Fruit fly (Drosophila melanogaster): ENCODE measurements around the gene AstA.

Gene AstA

DNA sequence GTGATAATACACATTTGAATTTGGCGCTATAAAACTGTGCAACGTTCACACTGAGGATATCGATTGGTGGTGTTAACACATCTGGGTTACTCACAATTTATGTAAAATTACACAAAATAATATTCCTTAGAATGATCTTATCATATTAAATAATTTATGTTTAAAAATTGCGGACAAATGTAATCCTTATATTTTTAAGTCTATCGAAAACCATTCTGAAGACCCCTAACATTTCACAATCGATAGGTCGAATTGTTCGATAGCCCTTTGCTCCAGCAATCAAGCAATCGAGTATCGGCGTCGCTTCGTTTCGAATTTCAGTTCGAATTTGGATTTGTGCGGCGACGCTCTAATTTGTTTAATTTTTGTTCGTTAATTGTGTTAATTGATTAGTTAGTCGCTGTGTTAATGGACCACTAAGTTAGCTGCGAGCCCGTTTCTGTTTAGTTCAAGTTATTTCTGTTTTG is 11.3 kb downstream of the AstA start, which contains the start of gene asp:
asp (plus strand) TSS at position 289 of the 467 bp plus-strand sequence.
- TF ChIP-seq pan (optimal IDR thresholded peaks at IDR 0.05) = no peak
- no peak for TF ChIP-seq CG8478 (optimal IDR thresholded peaks at IDR 0.05)
- no peak for TF ChIP-seq Dll (optimal IDR thresholded peaks at IDR 0.05)
- TF ChIP-seq EcR (GFP tag; optimal IDR thresholded peaks at IDR 0.05) = no peak
- no peak for TF ChIP-seq usp (GFP tag; optimal IDR thresholded peaks at IDR 0.05)
- no peak for TF ChIP-seq psq (optimal IDR thresholded peaks at IDR 0.05)

DNA sequence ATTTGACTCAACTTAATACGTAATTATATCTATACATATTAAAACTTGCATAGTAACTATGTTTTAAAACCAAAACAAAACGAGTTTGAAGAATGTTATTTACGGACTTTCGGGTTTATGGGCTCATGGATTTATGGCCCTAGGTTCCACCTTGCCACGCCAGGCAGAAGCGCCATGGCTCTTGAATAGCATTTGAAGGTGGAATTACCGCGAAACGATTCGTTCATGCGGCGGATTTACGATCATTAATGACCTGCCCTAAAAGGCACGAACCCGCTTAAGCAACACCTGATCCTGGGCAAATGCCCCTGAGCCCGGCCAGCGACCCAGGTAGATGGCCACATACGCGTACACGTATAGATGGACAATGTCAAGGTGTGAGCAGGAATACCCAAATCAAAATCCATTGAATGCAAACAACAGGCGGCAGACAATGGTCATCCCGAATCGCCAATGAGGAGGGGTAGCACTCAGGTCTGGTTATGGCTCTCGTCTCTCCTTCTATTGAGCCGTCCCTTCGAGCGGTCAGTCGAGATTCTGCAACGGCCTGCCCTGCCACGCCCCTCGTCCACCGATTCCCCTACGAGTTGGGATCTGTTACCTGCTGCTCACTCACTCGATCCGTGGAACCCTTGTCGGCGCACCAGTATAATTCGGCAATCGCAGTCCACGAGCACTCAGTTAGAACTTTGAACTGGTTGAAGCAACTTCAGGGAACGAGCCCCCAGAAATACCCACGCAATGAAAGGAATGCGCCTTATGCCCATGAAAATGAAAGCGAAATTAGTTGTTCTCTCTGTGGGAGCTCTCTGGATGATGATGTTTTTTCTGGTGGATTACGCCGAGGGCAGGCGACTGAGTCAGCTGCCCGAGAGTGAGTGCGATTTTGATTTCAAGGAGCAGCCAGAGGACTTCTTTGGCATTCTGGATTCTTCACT is 15.5 kb downstream of the AstA start, which contains the start of gene tld:
tld (plus strand) TSS at position 677 of the 938 bp plus-strand sequence.
- no peak for TF ChIP-seq EcR (GFP tag; optimal IDR thresholded peaks at IDR 0.05)
- no peak for TF ChIP-seq psq (optimal IDR thresholded peaks at IDR 0.05)

DNA sequence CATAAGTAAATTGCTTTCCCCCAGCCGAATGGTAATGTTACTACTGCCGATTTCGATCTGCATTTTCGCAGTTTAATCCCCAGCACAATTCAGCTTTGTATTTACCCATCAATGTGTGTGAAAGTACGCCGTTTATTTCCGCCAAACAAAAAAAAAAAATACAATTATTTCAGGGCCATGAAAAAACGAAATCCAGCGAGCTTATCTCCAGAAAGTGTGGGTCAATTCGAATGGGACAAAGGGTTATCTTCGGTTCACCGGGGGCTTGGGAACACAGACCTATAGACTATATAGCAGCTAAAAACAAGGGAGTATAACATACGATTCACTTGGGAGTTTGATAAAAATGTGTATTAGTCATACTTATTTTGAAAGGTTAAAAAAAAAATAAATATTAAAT is 37.8 kb downstream of the AstA start:
- TF ChIP-seq psq (optimal IDR thresholded peaks at IDR 0.05) (no peak), Dll (optimal IDR thresholded peaks at IDR 0.05) (no peak), pan (optimal IDR thresholded peaks at IDR 0.05) (no peak), CG8478 (optimal IDR thresholded peaks at IDR 0.05) (no peak), usp (GFP tag; optimal IDR thresholded peaks at IDR 0.05) (no peak), EcR (GFP tag; optimal IDR thresholded peaks at IDR 0.05) (no peak)

- no peak for TF ChIP-seq pan (optimal IDR thresholded peaks at IDR 0.05)
- no peak for TF ChIP-seq psq (optimal IDR thresholded peaks at IDR 0.05)
- no peak for TF ChIP-seq usp (GFP tag; optimal IDR thresholded peaks at IDR 0.05)
- TF ChIP-seq Dll (optimal IDR thresholded peaks at IDR 0.05) = no peak
- no peak for TF ChIP-seq EcR (GFP tag; optimal IDR thresholded peaks at IDR 0.05)
- no peak for TF ChIP-seq CG8478 (optimal IDR thresholded peaks at IDR 0.05)
These were observed 38.5 kb downstream of the AstA start for dm6 chr3R:24726347-24726891.

dm6 chr3R:24720459-24721370 is 44.2 kb downstream of the AstA start:
- TF ChIP-seq psq (optimal IDR thresholded peaks at IDR 0.05) (no peak), Dll (optimal IDR thresholded peaks at IDR 0.05) (no peak), CG8478 (optimal IDR thresholded peaks at IDR 0.05) (no peak), pan (optimal IDR thresholded peaks at IDR 0.05) (no peak), usp (GFP tag; optimal IDR thresholded peaks at IDR 0.05) (no peak), EcR (GFP tag; optimal IDR thresholded peaks at IDR 0.05) (no peak)

DNA sequence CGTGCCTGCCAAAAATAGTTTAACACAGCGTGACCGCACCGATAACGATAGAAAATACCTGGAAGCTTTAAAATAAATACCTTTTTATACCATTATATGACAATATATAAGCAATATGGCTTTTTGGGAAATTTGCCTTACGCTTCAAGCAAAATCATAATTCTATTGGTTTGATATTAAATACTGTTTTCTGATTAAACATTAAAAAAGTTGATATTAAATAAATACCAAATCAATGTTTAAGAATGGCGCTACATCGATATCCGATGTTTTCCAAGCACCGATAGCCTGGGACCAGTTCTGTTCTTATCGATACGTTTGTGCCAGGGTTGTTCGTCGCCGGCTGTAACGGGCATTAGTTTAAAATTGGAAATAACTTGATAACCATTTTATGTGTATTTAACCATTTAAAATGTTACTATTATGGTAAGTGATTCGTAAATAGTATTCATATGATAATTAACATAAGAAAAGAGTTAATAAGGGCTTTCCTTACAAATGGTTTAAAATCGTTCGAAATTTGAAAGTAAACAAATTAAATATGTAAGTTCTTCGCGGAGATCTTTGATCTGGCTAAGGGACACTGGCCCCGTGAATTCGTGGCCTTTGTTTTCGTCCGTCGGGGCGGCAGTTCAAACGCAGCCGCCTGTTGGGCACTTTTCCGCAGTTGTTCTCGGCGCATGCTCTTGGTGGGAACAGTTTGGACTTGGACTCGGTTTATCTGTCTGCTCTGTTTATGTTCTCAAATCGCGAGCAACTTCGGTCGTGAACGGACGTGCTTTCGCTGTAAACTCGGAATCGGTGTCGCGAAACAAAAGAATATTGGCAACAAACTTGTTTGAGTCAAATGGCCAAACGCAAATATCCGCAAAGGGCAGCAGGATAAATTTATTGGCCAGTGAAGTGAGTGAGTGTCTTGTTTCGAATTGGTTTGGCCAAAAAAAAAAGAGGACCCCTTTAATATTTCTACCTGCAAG is 45.3 kb downstream of the AstA start, which contains the start of the genes CG13630 and tok:
CG13630 (minus strand) TSS at position 51 of the 977 bp plus-strand sequence.
tok (plus strand) TSS at position 384 of the 977 bp plus-strand sequence.
- TF ChIP-seq usp (GFP tag; optimal IDR thresholded peaks at IDR 0.05) = no peak
- TF ChIP-seq pan (optimal IDR thresholded peaks at IDR 0.05) = no peak
- TF ChIP-seq Dll (optimal IDR thresholded peaks at IDR 0.05) = no peak
- TF ChIP-seq EcR (GFP tag; optimal IDR thresholded peaks at IDR 0.05) = no peak
- no peak for TF ChIP-seq CG8478 (optimal IDR thresholded peaks at IDR 0.05)
- no peak for TF ChIP-seq psq (optimal IDR thresholded peaks at IDR 0.05)

- no peak for TF ChIP-seq Dll (optimal IDR thresholded peaks at IDR 0.05)
- TF ChIP-seq usp (GFP tag; optimal IDR thresholded peaks at IDR 0.05) = no peak
- TF ChIP-seq psq (optimal IDR thresholded peaks at IDR 0.05) = no peak
- no peak for TF ChIP-seq pan (optimal IDR thresholded peaks at IDR 0.05)
- TF ChIP-seq EcR (GFP tag; optimal IDR thresholded peaks at IDR 0.05) = no peak
- no peak for TF ChIP-seq CG8478 (optimal IDR thresholded peaks at IDR 0.05)
These were observed 47.6 kb downstream of the AstA start, which contains the start of gene Polr2L for dm6 chr3R:24717289-24717688. Polr2L (plus strand) TSS chr3R:24717511.

DNA sequence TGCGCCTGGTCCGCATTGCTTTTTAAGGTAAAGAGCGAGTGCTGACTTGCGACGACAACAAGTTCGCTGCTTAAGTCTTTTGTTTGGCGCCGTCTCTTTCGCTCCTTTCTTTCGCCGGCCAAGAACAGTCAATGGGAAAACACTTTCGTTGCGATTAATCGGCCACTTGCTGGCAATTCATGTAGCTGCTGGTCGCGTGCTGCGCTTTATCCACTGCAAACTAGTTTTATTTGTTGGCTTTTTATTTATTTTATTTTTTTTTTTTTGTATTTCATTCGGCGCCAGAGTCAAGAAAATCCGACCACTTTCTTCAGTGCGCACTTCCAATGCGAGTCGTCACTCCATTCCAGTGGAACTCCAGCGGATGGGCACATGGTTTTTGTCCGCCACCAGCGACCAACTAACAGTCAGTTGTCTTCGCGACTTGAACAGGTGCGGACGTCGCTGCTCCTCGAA is 52.5 kb downstream of the AstA start, which contains the start of the genes CG13627 and CG46316:
CG13627 (plus strand) TSS at position 406 of the 456 bp plus-strand sequence.
CG46316 (plus strand) TSS at position 406 of the 456 bp plus-strand sequence.
- no peak for TF ChIP-seq usp (GFP tag; optimal IDR thresholded peaks at IDR 0.05)
- TF ChIP-seq Dll (optimal IDR thresholded peaks at IDR 0.05) = no peak
- no peak for TF ChIP-seq psq (optimal IDR thresholded peaks at IDR 0.05)
- TF ChIP-seq CG8478 (optimal IDR thresholded peaks at IDR 0.05) = no peak
- no peak for TF ChIP-seq pan (optimal IDR thresholded peaks at IDR 0.05)
- TF ChIP-seq EcR (GFP tag; optimal IDR thresholded peaks at IDR 0.05) = no peak
